Worm (Caenorhabditis elegans) whole organism, L2 larva: ENCODE data around the gene F41E6.5.
A peak's percentile ranks its signal among the peaks of the same experiment; 100 is the strongest.
"Not testable (repeated sequence)": the region's sequence is repeated elsewhere in the genome, so short reads cannot be mapped to it uniquely, and the experiment has no call there.

ENCODE experiments used
- F13H6.1 ChIP-seq: sonication (generic microtip); optimal IDR thresholded peaks from 2 replicates; lab custom pipeline; 2016; ENCODE audit warnings: missing genetic modification characterization, missing compliant biosample characterization
- ZK546.5 ChIP-seq: sonication (generic microtip); optimal IDR thresholded peaks from 2 replicates; lab custom pipeline; 2017; ENCODE audit warnings: missing biosample characterization, missing genetic modification characterization
- aly-2 ChIP-seq: fragments of 150-350 bp; optimal IDR thresholded peaks from 2 replicates; lab custom pipeline; 2014; ENCODE audit warnings: missing biosample characterization, missing genetic modification characterization
- ama-1 ChIP-seq: fragments of 150-350 bp; optimal IDR thresholded peaks from 2 replicates; lab custom pipeline; 2018; ENCODE audit warnings: inconsistent platforms
- blmp-1 ChIP-seq: sonication (generic microtip); optimal IDR thresholded peaks from 2 replicates; lab custom pipeline; 2017; ENCODE audit warnings: missing genetic modification characterization, mild to moderate bottlenecking, missing compliant biosample characterization, antibody characterized with exemption, moderate library complexity; ENCODE audit not compliant: insufficient read depth
- ceh-82 ChIP-seq: fragments of 150-350 bp; optimal IDR thresholded peaks from 2 replicates; lab custom pipeline; 2014; ENCODE audit warnings: missing biosample characterization, missing genetic modification characterization
- crh-2 ChIP-seq: sonication (generic microtip); optimal IDR thresholded peaks from 2 replicates; lab custom pipeline; 2017; ENCODE audit warnings: missing biosample characterization, missing genetic modification characterization
- dmd-4 ChIP-seq: sonication (generic microtip); optimal IDR thresholded peaks from 2 replicates; lab custom pipeline; 2017; ENCODE audit warnings: missing biosample characterization, missing genetic modification characterization
- egl-27 ChIP-seq: sonication (generic microtip); optimal IDR thresholded peaks from 3 replicates; lab custom pipeline; 2017; ENCODE audit warnings: missing biosample characterization, missing genetic modification reagents, missing genetic modification characterization
- elt-1 ChIP-seq: fragments of 150-350 bp; optimal IDR thresholded peaks from 2 replicates; lab custom pipeline; 2014; ENCODE audit warnings: missing biosample characterization, missing genetic modification characterization
- elt-3 ChIP-seq: sonication (generic microtip); optimal IDR thresholded peaks from 2 replicates; lab custom pipeline; 2017; ENCODE audit warnings: missing biosample characterization, missing genetic modification characterization
- fos-1 ChIP-seq: fragments of 150-350 bp; optimal IDR thresholded peaks from 2 replicates; lab custom pipeline; 2014; ENCODE audit warnings: missing biosample characterization, missing genetic modification characterization
- lin-11 ChIP-seq: fragments of 150-350 bp; sonication (generic microtip); optimal IDR thresholded peaks from 2 replicates; lab custom pipeline; 2014; ENCODE audit warnings: missing biosample characterization, missing genetic modification characterization, inconsistent platforms, mixed read lengths
- lin-13 ChIP-seq: fragments of 150-350 bp; optimal IDR thresholded peaks from 2 replicates; lab custom pipeline; 2014; ENCODE audit warnings: missing biosample characterization, missing genetic modification reagents, missing genetic modification characterization
- lsy-2 ChIP-seq, 2 experiments: fragments of 150-350 bp in 1 of 2; sonication (generic microtip) in 1 of 2; optimal IDR thresholded peaks; 2 replicates each; lab custom pipeline; 2014 to 2017; ENCODE audit warnings: missing biosample characterization in 2 of 2, missing genetic modification characterization in 2 of 2
- mab-5 ChIP-seq: fragments of 150-350 bp; optimal IDR thresholded peaks from 2 replicates; lab custom pipeline; 2014; ENCODE audit warnings: missing biosample characterization, missing genetic modification characterization
- mbf-1 ChIP-seq: sonication (generic microtip); optimal IDR thresholded peaks from 2 replicates; lab custom pipeline; 2017; ENCODE audit warnings: missing biosample characterization, missing genetic modification characterization
- nhr-12 ChIP-seq: fragments of 150-350 bp; optimal IDR thresholded peaks from 2 replicates; lab custom pipeline; 2014; ENCODE audit warnings: missing biosample characterization, missing genetic modification characterization
- nhr-129 ChIP-seq: fragments of 150-350 bp; optimal IDR thresholded peaks from 2 replicates; lab custom pipeline; 2014; ENCODE audit warnings: missing biosample characterization, missing genetic modification characterization
- nhr-21 ChIP-seq: fragments of 150-350 bp; optimal IDR thresholded peaks from 2 replicates; lab custom pipeline; 2014; ENCODE audit warnings: missing biosample characterization, missing genetic modification characterization
- nhr-237 ChIP-seq: fragments of 150-350 bp; optimal IDR thresholded peaks from 2 replicates; lab custom pipeline; 2014; ENCODE audit warnings: missing biosample characterization, missing genetic modification characterization
- nhr-25 ChIP-seq: fragments of 150-350 bp; sonication (generic microtip); optimal IDR thresholded peaks from 3 replicates; lab custom pipeline; 2014; ENCODE audit warnings: missing biosample characterization, missing genetic modification characterization
- nhr-6 ChIP-seq: fragments of 150-350 bp; optimal IDR thresholded peaks from 2 replicates; lab custom pipeline; 2014; ENCODE audit warnings: missing biosample characterization, missing genetic modification characterization
- nhr-77 ChIP-seq: fragments of 150-350 bp; optimal IDR thresholded peaks from 2 replicates; lab custom pipeline; 2014; ENCODE audit warnings: missing biosample characterization, missing genetic modification characterization
- peb-1 ChIP-seq: fragments of 150-350 bp; optimal IDR thresholded peaks from 2 replicates; lab custom pipeline; 2014; ENCODE audit warnings: missing biosample characterization, missing genetic modification characterization
- sem-4 ChIP-seq: fragments of 150-350 bp; optimal IDR thresholded peaks from 2 replicates; lab custom pipeline; 2014; ENCODE audit warnings: missing biosample characterization, missing genetic modification reagents, missing genetic modification characterization
- skn-1 ChIP-seq: sonication (generic microtip); optimal IDR thresholded peaks from 2 replicates; lab custom pipeline; 2017; ENCODE audit warnings: missing biosample characterization, missing genetic modification characterization
- sma-3 ChIP-seq: sonication (generic microtip); optimal IDR thresholded peaks from 2 replicates; lab custom pipeline; 2016; ENCODE audit warnings: missing genetic modification reagents, missing genetic modification characterization, missing compliant biosample characterization
- sma-9 ChIP-seq, 2 experiments: fragments of 150-350 bp in 1 of 2; sonication (generic microtip) in 1 of 2; optimal IDR thresholded peaks; 2 replicates each; lab custom pipeline; 2014 to 2016; ENCODE audit warnings: missing genetic modification characterization in 2 of 2, mild to moderate bottlenecking in 1 of 2, missing biosample characterization in 1 of 2, missing compliant biosample characterization in 1 of 2, missing genetic modification reagents in 1 of 2, moderate library complexity in 1 of 2
- snpc-4 ChIP-seq: fragments of 150-350 bp; optimal IDR thresholded peaks from 2 replicates; lab custom pipeline; 2014; ENCODE audit warnings: missing biosample characterization, missing genetic modification characterization
- zag-1 ChIP-seq: fragments of 150-350 bp; optimal IDR thresholded peaks from 2 replicates; lab custom pipeline; 2014; ENCODE audit warnings: missing biosample characterization, missing genetic modification characterization
- ztf-4 ChIP-seq: fragments of 150-350 bp; optimal IDR thresholded peaks from 2 replicates; lab custom pipeline; 2014; ENCODE audit warnings: missing biosample characterization, missing genetic modification characterization

Gene F41E6.5

DNA sequence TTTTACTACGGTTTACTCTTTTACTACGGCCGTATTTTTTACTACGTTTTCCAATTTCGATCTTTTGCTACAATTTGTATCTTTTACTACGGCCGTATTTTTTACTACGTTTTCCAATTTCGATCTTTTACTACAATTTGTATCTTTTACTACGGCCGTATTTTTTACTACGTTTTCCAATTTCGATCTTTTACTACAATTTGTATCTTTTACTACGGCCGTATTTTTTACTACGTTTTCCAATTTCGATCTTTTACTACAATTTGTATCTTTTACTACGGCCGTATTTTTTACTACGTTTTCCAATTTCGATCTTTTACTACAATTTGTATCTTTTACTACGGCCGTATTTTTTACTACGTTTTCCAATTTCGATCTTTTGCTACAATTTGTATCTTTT, 28.5 kb upstream of the F41E6.5 start, which contains the start of gene F25G6.1:
Gene F25G6.1, plus strand, starts transcription at position 301 of the 400 bp plus-strand sequence.
- not testable (repeated sequence) for TF ChIP-seq mab-5, fos-1, nhr-25 (tag; lab: Kevin White, UChicago)
- TF ChIP-seq, all 48 proteins: peak for 0; not testable (repeated sequence) for 48

DNA sequence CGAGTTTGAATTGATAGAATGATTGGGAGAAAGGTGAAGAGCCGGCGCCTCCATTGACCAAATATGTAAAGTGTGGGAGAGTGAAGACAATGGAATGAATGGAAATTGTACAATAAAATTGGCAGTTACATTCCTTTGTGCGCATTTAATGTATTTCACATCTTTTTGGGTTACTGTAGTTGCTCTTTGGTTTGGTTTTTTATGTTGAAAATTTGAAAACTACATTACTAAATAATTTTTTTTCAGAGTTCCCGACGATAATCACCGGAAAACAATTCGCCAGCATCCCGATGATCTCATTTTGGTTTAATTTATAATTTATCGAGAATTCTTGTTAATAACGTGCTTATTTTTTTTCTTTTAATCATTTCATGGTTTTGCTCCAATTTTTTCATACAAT, 22.3 kb upstream of the F41E6.5 start, which contains the start of gene C10B5.1:
Gene C10B5.1, plus strand, starts transcription at position 301 of the 400 bp plus-strand sequence.
- no peak for TF ChIP-seq ceh-82 (tag; lab: Kevin White, UChicago)

DNA sequence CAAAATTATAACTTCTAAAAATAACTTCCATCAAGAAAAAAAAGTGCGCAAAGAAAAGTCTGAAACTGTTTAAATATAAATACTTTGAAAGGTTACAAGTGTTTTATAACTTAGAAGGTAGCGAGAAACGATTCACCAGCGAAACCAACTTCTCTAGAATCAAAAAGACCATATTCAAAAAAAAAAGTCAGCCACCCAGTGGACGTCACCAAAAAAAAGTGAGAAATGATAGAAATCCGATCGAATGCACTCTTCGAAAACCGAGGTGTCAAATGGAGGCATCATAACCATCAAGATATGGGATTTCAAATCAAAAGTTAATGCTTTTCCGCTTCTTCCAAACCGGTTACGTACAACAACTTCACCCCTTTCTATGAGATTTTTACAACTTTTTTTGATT, 16.8 kb upstream of the F41E6.5 start:
- TF ChIP-seq nhr-6 (tag; lab: Kevin White, UChicago) (no peak), nhr-237 (no peak), skn-1 (no peak), blmp-1 (no peak), lin-11 (tag; lab: Kevin White, UChicago) (no peak), elt-1 (tag; lab: Kevin White, UChicago) (no peak), nhr-25 (tag; lab: Kevin White, UChicago) (no peak), sem-4 (tag; lab: Kevin White, UChicago) (no peak), nhr-129 (tag; lab: Kevin White, UChicago) (no peak), dmd-4 (tag; lab: Kevin White, UChicago) (no peak), lin-13 (GFP tag; lab: Kevin White, UChicago) (no peak), egl-27 (tag; lab: Kevin White, UChicago) (no peak), F13H6.1 (tag; lab: Kevin White, UChicago) (no peak), mab-5 (tag; lab: Kevin White, UChicago) (no peak), crh-2 (tag; lab: Kevin White, UChicago) (no peak), elt-3 (tag; lab: Kevin White, UChicago) (no peak), nhr-77 (tag; lab: Kevin White, UChicago) (no peak), zag-1 (no peak)

DNA sequence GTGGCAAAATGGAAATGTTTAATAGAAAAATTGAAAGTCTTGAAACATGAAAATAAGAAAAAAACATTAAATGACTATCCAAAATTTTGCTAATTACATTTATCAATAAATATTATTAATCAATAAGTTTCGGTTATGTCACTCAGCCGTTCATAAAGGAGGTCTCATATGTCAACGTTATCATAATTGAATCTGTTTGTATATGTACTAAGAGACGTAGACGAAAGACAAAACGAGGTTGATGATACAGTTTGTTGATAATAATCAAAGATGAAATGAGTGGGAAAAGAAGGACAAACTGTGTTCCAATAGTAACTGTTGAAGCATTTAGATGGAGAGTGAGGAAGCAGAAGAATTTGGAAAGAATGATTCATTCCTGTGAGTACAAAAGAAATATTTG, 16.4 kb upstream of the F41E6.5 start:
- TF ChIP-seq ZK546.5 (no peak), crh-2 (tag; lab: Kevin White, UChicago) (peak; percentile 17), lin-13 (GFP tag; lab: Kevin White, UChicago) (no peak), mbf-1 (tag; lab: Kevin White, UChicago) (no peak), fos-1 (tag; lab: Kevin White, UChicago) (peak; percentile 80), lsy-2 (tag; optimal IDR thresholded peaks at IDR 0.05; lab: Kevin White, UChicago) (no peak), ama-1 (no peak), ztf-4 (tag; lab: Kevin White, UChicago) (no peak), F13H6.1 (tag; lab: Kevin White, UChicago) (no peak), zag-1 (no peak), sma-9 (GFP tag; optimal IDR thresholded peaks at IDR 0.05; lab: Kevin White, UChicago) (peak; percentile 26), sma-9 (tag; optimal IDR thresholded peaks at IDR 0.05; lab: Kevin White, UChicago) (no peak), peb-1 (tag; lab: Kevin White, UChicago) (no peak), nhr-129 (tag; lab: Kevin White, UChicago) (no peak)

DNA sequence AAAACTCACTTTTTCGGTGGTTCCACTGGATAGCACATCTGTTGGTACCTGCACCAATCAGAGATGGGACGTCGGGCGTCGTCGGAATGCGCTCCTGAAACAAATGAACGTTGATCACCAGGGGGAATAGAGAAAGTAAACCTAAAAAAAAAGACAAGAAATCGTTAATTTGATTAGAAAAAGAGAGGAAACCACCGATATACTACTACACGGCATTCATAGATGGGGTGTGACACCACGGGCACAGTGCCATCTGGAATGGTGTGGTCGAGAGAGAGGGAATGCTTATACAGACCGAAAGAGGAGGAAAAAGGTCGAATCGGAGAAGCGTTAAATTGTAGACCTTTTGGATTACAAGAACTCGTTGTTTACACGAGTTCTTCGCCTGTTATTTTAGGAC, 15.2 kb upstream of the F41E6.5 start, which contains the start of gene C10B5.3:
Gene C10B5.3, minus strand, starts transcription at position 101 of the 400 bp plus-strand sequence.
- TF ChIP-seq skn-1: no peak
- TF ChIP-seq sma-3: no peak
- TF ChIP-seq aly-2 (tag; lab: Kevin White, UChicago): no peak
- no peak for TF ChIP-seq crh-2 (tag; lab: Kevin White, UChicago)
- no peak for TF ChIP-seq nhr-25 (tag; lab: Kevin White, UChicago)
- no peak for TF ChIP-seq snpc-4 (tag; lab: Kevin White, UChicago)
- TF ChIP-seq ztf-4 (tag; lab: Kevin White, UChicago): no peak
- no peak for TF ChIP-seq nhr-21 (tag; lab: Kevin White, UChicago)
- no peak for TF ChIP-seq F13H6.1 (tag; lab: Kevin White, UChicago)
- no peak for TF ChIP-seq nhr-77 (tag; lab: Kevin White, UChicago)
- TF ChIP-seq sem-4 (tag; lab: Kevin White, UChicago): no peak
- no peak for TF ChIP-seq ceh-82 (tag; lab: Kevin White, UChicago)
- no peak for TF ChIP-seq lin-13 (GFP tag; lab: Kevin White, UChicago)
- TF ChIP-seq elt-1 (tag; lab: Kevin White, UChicago): no peak
- TF ChIP-seq nhr-12 (tag; lab: Kevin White, UChicago): no peak
